Worm (Caenorhabditis elegans): ENCODE measurements around the gene F44D12.2.

- no peak for TF ChIP-seq nhr-237 (tag; optimal IDR thresholded peaks at IDR 0.05)
- no peak for TF ChIP-seq eor-1 (tag; optimal IDR thresholded peaks at IDR 0.05)
- TF ChIP-seq nhr-23 (tag; optimal IDR thresholded peaks at IDR 0.05), result no peak
- TF ChIP-seq unc-39 (tag; optimal IDR thresholded peaks at IDR 0.05), result no peak
- no peak for TF ChIP-seq lin-39 (tag; optimal IDR thresholded peaks at IDR 0.05)
- TF ChIP-seq pha-4 (tag; optimal IDR thresholded peaks at IDR 0.05), result no peak
- no peak for TF ChIP-seq nhr-43 (tag; optimal IDR thresholded peaks at IDR 0.05; ENCODE audit: poor library complexity, severe bottlenecking)
- no peak for TF ChIP-seq nhr-28 (tag; optimal IDR thresholded peaks at IDR 0.05)
- no peak for TF ChIP-seq fos-1 (tag; optimal IDR thresholded peaks at IDR 0.05)
- TF ChIP-seq ZK546.5 (tag; optimal IDR thresholded peaks at IDR 0.05), result no peak
- TF ChIP-seq nhr-25 (tag; optimal IDR thresholded peaks at IDR 0.05), result no peak
Measured at ce11 chrIV:10042881-10043280, 25.3 kb upstream of the F44D12.2 start, which contains the start of gene frk-1.
